Fruit fly (Drosophila melanogaster) whole organism, pupa: ENCODE measurements around the gene Arp3.

Experiments
- CG10348 ChIP-seq: fragments of 200-800 bp; sonication (Bioruptor generic); IDR thresholded peaks from 2 replicates; pipeline ENCODE4 v1.3.6; 2022; ENCODE audit warnings: missing biosample characterization, missing genetic modification characterization
- CG12605 ChIP-seq: fragments of 200-800 bp; sonication (Bioruptor generic); IDR thresholded peaks from 2 replicates; pipeline ENCODE4 v1.3.6; 2022; ENCODE audit warnings: missing biosample characterization, missing genetic modification characterization
- CG13204 ChIP-seq: fragments of 200-800 bp; sonication (Bioruptor generic); optimal IDR thresholded peaks from 2 replicates; lab custom pipeline; 2018; ENCODE audit warnings: missing biosample characterization, mild to moderate bottlenecking, missing genetic modification characterization, moderate library complexity
- CG14655 ChIP-seq: fragments of 200-800 bp; sonication (Bioruptor generic); optimal IDR thresholded peaks from 3 replicates; lab custom pipeline; 2017; ENCODE audit warnings: mild to moderate bottlenecking, missing biosample characterization, missing genetic modification reagents, missing genetic modification characterization
- CG15710 ChIP-seq: fragments of 200-800 bp; sonication (Bioruptor generic); optimal IDR thresholded peaks from 2 replicates; lab custom pipeline; 2018; ENCODE audit warnings: missing biosample characterization, mild to moderate bottlenecking, missing genetic modification characterization, moderate library complexity
- CG17806 ChIP-seq: fragments of 200-800 bp; sonication (Bioruptor generic); optimal IDR thresholded peaks from 2 replicates; lab custom pipeline; 2018; ENCODE audit warnings: missing biosample characterization, mild to moderate bottlenecking, missing genetic modification characterization, moderate library complexity
- CG32121 ChIP-seq: fragments of 200-800 bp; sonication (Bioruptor generic); IDR thresholded peaks from 2 replicates; pipeline ENCODE4 v1.3.6; 2022; ENCODE audit warnings: missing biosample characterization, missing genetic modification characterization
- CG34367 ChIP-seq: fragments of 200-800 bp; sonication (Bioruptor generic); optimal IDR thresholded peaks from 2 replicates; lab custom pipeline; 2018; ENCODE audit warnings: missing biosample characterization, mild to moderate bottlenecking, missing genetic modification characterization
- CG4496 ChIP-seq: fragments of 200-800 bp; sonication (Bioruptor generic); IDR thresholded peaks from 3 replicates; pipeline ENCODE4 v1.3.6; 2022; ENCODE audit warnings: missing biosample characterization, missing genetic modification characterization
- CG8159 ChIP-seq: fragments of 200-800 bp; sonication (Bioruptor generic); optimal IDR thresholded peaks from 3 replicates; lab custom pipeline; 2018; ENCODE audit warnings: missing biosample characterization, mild to moderate bottlenecking, missing genetic modification characterization, moderate library complexity
- CG8301 ChIP-seq: fragments of 200-800 bp; sonication (Bioruptor generic); optimal IDR thresholded peaks from 2 replicates; lab custom pipeline; 2018; ENCODE audit warnings: missing biosample characterization, mild to moderate bottlenecking, missing genetic modification characterization
- CG9948 ChIP-seq: fragments of 200-800 bp; sonication (Bioruptor generic); optimal IDR thresholded peaks from 2 replicates; lab custom pipeline; 2018; ENCODE audit warnings: missing biosample characterization, mild to moderate bottlenecking, missing genetic modification characterization, moderate library complexity
- D1 ChIP-seq: fragments of 200-800 bp; sonication (Bioruptor generic); optimal IDR thresholded peaks from 2 replicates; lab custom pipeline; 2018; ENCODE audit warnings: missing biosample characterization, mild to moderate bottlenecking, missing genetic modification characterization, moderate library complexity
- EcR ChIP-seq: fragments of 200-800 bp; sonication (Bioruptor generic); optimal IDR thresholded peaks from 3 replicates; lab custom pipeline; 2019; ENCODE audit warnings: missing biosample characterization, missing genetic modification characterization, mild to moderate bottlenecking, moderate library complexity, missing genetic modification reagents
- Ets98B ChIP-seq: fragments of 200-800 bp; sonication (Bioruptor generic); IDR thresholded peaks from 2 replicates; pipeline ENCODE4 v1.3.6; 2022; ENCODE audit warnings: missing biosample characterization, missing genetic modification characterization
- Pif1A ChIP-seq: fragments of 200-800 bp; sonication (Bioruptor generic); optimal IDR thresholded peaks from 3 replicates; lab custom pipeline; 2016; ENCODE audit warnings: missing biosample characterization, missing genetic modification characterization
- Pif1B ChIP-seq: fragments of 200-800 bp; sonication (Bioruptor generic); optimal IDR thresholded peaks from 3 replicates; lab custom pipeline; 2016; ENCODE audit warnings: missing biosample characterization, missing genetic modification characterization
- Snoo ChIP-seq: fragments of 200-800 bp; sonication (Bioruptor generic); optimal IDR thresholded peaks from 3 replicates; lab custom pipeline; 2017; ENCODE audit warnings: missing biosample characterization, mild to moderate bottlenecking, missing genetic modification characterization, inconsistent platforms
- fd96Ca ChIP-seq: fragments of 200-800 bp; sonication (Bioruptor generic); IDR thresholded peaks from 3 replicates; pipeline ENCODE4 v1.3.6; 2022; ENCODE audit warnings: missing biosample characterization, missing genetic modification characterization
- gl ChIP-seq: fragments of 200-800 bp; sonication (Bioruptor generic); optimal IDR thresholded peaks from 2 replicates; lab custom pipeline; 2018; ENCODE audit warnings: missing biosample characterization, mild to moderate bottlenecking, missing genetic modification characterization
- rn ChIP-seq: fragments of 200-800 bp; sonication (Bioruptor generic); IDR thresholded peaks from 2 replicates; pipeline ENCODE4 v1.3.6; 2022; ENCODE audit warnings: missing biosample characterization, missing genetic modification characterization

Gene Arp3

DNA sequence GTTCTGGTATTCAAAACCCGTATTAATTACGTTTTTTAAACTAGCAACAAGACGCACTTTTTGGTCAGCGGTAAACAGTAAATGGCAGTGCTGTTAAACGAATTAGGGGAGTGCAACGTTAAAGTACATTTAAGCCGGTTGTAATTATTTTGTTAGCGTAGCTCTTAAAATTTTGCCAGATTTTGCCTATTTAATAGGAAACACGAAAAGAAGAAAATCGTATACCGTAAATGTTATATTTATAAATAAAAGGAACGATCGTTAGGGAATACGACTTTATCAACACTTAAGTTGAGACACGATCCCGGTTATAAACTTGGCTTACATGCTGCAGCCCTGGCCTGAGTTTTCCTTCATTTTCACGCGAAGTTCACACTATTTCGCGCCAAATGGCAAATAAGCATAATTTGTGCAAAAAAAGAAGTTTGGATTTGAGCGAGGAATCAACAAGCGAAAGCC lies 21.8 kb upstream of the Arp3 start, which contains the start of the genes Setx and mus301:
TSS of gene Setx (minus strand) at position 51 of the 459 bp plus-strand sequence.
TSS of gene mus301 (plus strand) at position 361 of the 459 bp plus-strand sequence.
- TF ChIP-seq CG10348 (GFP tag; lab: Robert Waterston, UW) = no peak
- no peak for TF ChIP-seq fd96Ca (GFP tag; lab: Robert Waterston, UW)
- no peak for TF ChIP-seq CG12605
- no peak for TF ChIP-seq D1
- TF ChIP-seq CG8159 = no peak
- TF ChIP-seq Ets98B (GFP tag; lab: Robert Waterston, UW) = peak; percentile 49
- no peak for TF ChIP-seq Snoo
- TF ChIP-seq rn (GFP tag; lab: Robert Waterston, UW) = peak; percentile 56
- peak; percentile 56 for TF ChIP-seq CG17806 (tag; lab: Kevin White, UChicago)
- TF ChIP-seq EcR (GFP tag; lab: Kevin White, UChicago) = no peak
- TF ChIP-seq CG14655 (GFP tag; lab: Kevin White, UChicago) = no peak
- peak; percentile 76 for TF ChIP-seq CG15710 (tag; lab: Kevin White, UChicago)
- peak; percentile 52; the same call in 2 of the 3 replicates for TF ChIP-seq CG4496 (GFP tag; lab: Robert Waterston, UW)
- no peak for TF ChIP-seq CG8301 (tag; lab: Kevin White, UChicago)
- no peak for TF ChIP-seq CG34367 (tag; lab: Kevin White, UChicago)
- no peak for TF ChIP-seq CG9948 (tag; lab: Kevin White, UChicago)
- TF ChIP-seq CG32121 (GFP tag; lab: Robert Waterston, UW) = 0 out of 2 replicates have a peak, but pooled peaks have one; percentile 42
- TF ChIP-seq Pif1B = no peak
- TF ChIP-seq gl (tag; lab: Kevin White, UChicago) = no peak
- no peak for TF ChIP-seq CG13204
- TF ChIP-seq Pif1A = no peak

- no peak for TF ChIP-seq Pif1B
- TF ChIP-seq fd96Ca (GFP tag; lab: Robert Waterston, UW) = 0 out of 3 replicates have a peak, but pooled peaks have one; percentile 34
- no peak for TF ChIP-seq CG32121 (GFP tag; lab: Robert Waterston, UW)
- TF ChIP-seq gl (tag; lab: Kevin White, UChicago) = peak; percentile 34
- no peak for TF ChIP-seq CG12605
- peak; percentile 6 for TF ChIP-seq CG8301 (tag; lab: Kevin White, UChicago)
- no peak for TF ChIP-seq CG34367 (tag; lab: Kevin White, UChicago)
- TF ChIP-seq CG17806 (tag; lab: Kevin White, UChicago) = no peak
- TF ChIP-seq D1 = no peak
- no peak for TF ChIP-seq CG10348 (GFP tag; lab: Robert Waterston, UW)
- 0 out of 3 replicates have a peak, but pooled peaks have one; percentile 33 for TF ChIP-seq CG4496 (GFP tag; lab: Robert Waterston, UW)
- no peak for TF ChIP-seq Pif1A
Observed at dm6 chr3L:8128396-8129050, 12.8 kb upstream of the Arp3 start.

dm6 chr3L:8127712-8128210 lies 12.1 kb upstream of the Arp3 start, which contains the start of the genes Cds and Uba2:
Cds (plus strand) TSS chr3L:8127762.
Uba2 (minus strand) TSS chr3L:8127818.
- TF ChIP-seq CG34367 (tag; lab: Kevin White, UChicago) (peak; percentile 69), CG13204 (no peak), CG14655 (GFP tag; lab: Kevin White, UChicago) (no peak), gl (tag; lab: Kevin White, UChicago) (peak; percentile 40), CG9948 (tag; lab: Kevin White, UChicago) (peak; percentile 75), D1 (no peak), rn (GFP tag; lab: Robert Waterston, UW) (peak; percentile 81), CG32121 (GFP tag; lab: Robert Waterston, UW) (peak; percentile 92), Pif1B (peak; percentile 80), CG12605 (peak; percentile 72), Snoo (peak; percentile 85), CG17806 (tag; lab: Kevin White, UChicago) (peak; percentile 77), CG15710 (tag; lab: Kevin White, UChicago) (peak; percentile 85), fd96Ca (GFP tag; lab: Robert Waterston, UW) (peak; percentile 90), CG8301 (tag; lab: Kevin White, UChicago) (peak; percentile 74), CG4496 (GFP tag; lab: Robert Waterston, UW) (peak; percentile 90), CG10348 (GFP tag; lab: Robert Waterston, UW) (peak; percentile 75), Ets98B (GFP tag; lab: Robert Waterston, UW) (peak; percentile 90), Pif1A (no peak), CG8159 (peak; percentile 97), EcR (GFP tag; lab: Kevin White, UChicago) (peak; percentile 14)

- TF ChIP-seq CG10348 (GFP tag; lab: Robert Waterston, UW) (no peak), fd96Ca (GFP tag; lab: Robert Waterston, UW) (no peak), CG8159 (no peak), Snoo (no peak), CG4496 (GFP tag; lab: Robert Waterston, UW) (no peak), Pif1B (no peak), CG13204 (no peak), CG12605 (no peak), CG14655 (GFP tag; lab: Kevin White, UChicago) (no peak), EcR (GFP tag; lab: Kevin White, UChicago) (no peak), CG8301 (tag; lab: Kevin White, UChicago) (no peak), CG34367 (tag; lab: Kevin White, UChicago) (no peak), CG15710 (tag; lab: Kevin White, UChicago) (no peak)
- TF ChIP-seq, all 21 proteins: peak for 0
Observed at dm6 chr3L:8124481-8125359, 9.0 kb upstream of the Arp3 start, which contains the start of the genes CG7550 and mRpL36. CG7550 (minus strand) TSS chr3L:8124531. mRpL36 (minus strand) TSS chr3L:8125132.
